Worm (Caenorhabditis elegans) whole organism, L1 larva: ENCODE results near the gene kle-2.

Experiments
- C04F5.9 ChIP-seq: sonication (generic microtip); optimal IDR thresholded peaks from 2 replicates; lab custom pipeline; 2016; ENCODE audit warnings: missing genetic modification characterization, missing compliant biosample characterization
- C16A3.4 ChIP-seq: fragments of 150-350 bp; optimal IDR thresholded peaks from 2 replicates; lab custom pipeline; 2014; ENCODE audit warnings: missing biosample characterization, missing genetic modification characterization
- C34B4.2 ChIP-seq: sonication (generic microtip); optimal IDR thresholded peaks from 2 replicates; lab custom pipeline; 2017; ENCODE audit warnings: mild to moderate bottlenecking, missing genetic modification characterization, missing compliant biosample characterization
- F16B12.6 ChIP-seq: fragments of 150-350 bp; optimal IDR thresholded peaks from 2 replicates; lab custom pipeline; 2014; ENCODE audit warnings: missing biosample characterization, missing genetic modification characterization
- Y116A8C.19 ChIP-seq: sonication (generic microtip); optimal IDR thresholded peaks from 2 replicates; lab custom pipeline; 2016; ENCODE audit warnings: missing compliant biosample characterization, missing genetic modification characterization, borderline replicate concordance
- aha-1 ChIP-seq: fragments of 150-350 bp; optimal IDR thresholded peaks from 2 replicates; lab custom pipeline; 2014; ENCODE audit warnings: missing biosample characterization, missing genetic modification characterization
- blmp-1 ChIP-seq: fragments of 150-350 bp; optimal IDR thresholded peaks from 2 replicates; lab custom pipeline; 2014; ENCODE audit warnings: missing biosample characterization, missing genetic modification characterization
- ceh-63 ChIP-seq: fragments of 200-800 bp; sonication (Bioruptor generic); optimal IDR thresholded peaks from 2 replicates; lab custom pipeline; 2018; ENCODE audit warnings: mild to moderate bottlenecking, missing genetic modification characterization, missing compliant biosample characterization
- ceh-82 ChIP-seq, 3 experiments: fragments of 150-350 bp in 1 of 3; sonication (generic microtip) in 2 of 3; optimal IDR thresholded peaks; 2 replicates each; lab custom pipeline; 2014 to 2017; ENCODE audit warnings: missing biosample characterization in 3 of 3, missing genetic modification characterization in 3 of 3
- ceh-88 ChIP-seq: fragments of 200-800 bp; sonication (Bioruptor generic); IDR thresholded peaks from 2 replicates; pipeline ENCODE4 v1.3.6; 2022; ENCODE audit warnings: missing genetic modification characterization, missing compliant biosample characterization
- ceh-90 ChIP-seq: sonication (generic microtip); optimal IDR thresholded peaks from 2 replicates; lab custom pipeline; 2016; ENCODE audit warnings: missing genetic modification characterization, missing compliant biosample characterization
- dpl-1 ChIP-seq, 3 experiments: fragments of 150-350 bp in 2 of 3; sonication (generic microtip) in 1 of 3; optimal IDR thresholded peaks; 2 replicates each; lab custom pipeline; 2014 to 2017; ENCODE audit warnings: missing biosample characterization in 3 of 3, missing genetic modification characterization in 3 of 3, missing genetic modification reagents in 3 of 3
- dsc-1 ChIP-seq: sonication (generic microtip); optimal IDR thresholded peaks from 2 replicates; lab custom pipeline; 2016; ENCODE audit warnings: mild to moderate bottlenecking, missing genetic modification characterization, missing compliant biosample characterization
- efl-1 ChIP-seq, 4 experiments: fragments of 150-350 bp; optimal IDR thresholded peaks in 3 of 4; peaks in 1 of 4; 1 replicate in 1 of 4; 2 replicates in 3 of 4; lab custom pipeline; 2014; ENCODE audit warnings: missing biosample characterization in 2 of 4, missing genetic modification characterization in 2 of 4, missing genetic modification reagents in 2 of 4
- egl-27 ChIP-seq, 2 experiments: fragments of 150-350 bp in 1 of 2; sonication (generic microtip); optimal IDR thresholded peaks; 3 replicates each; lab custom pipeline; 2017 to 2018; ENCODE audit warnings: missing biosample characterization in 2 of 2, missing genetic modification characterization in 2 of 2, missing genetic modification reagents in 2 of 2
- elt-2 ChIP-seq: sonication (generic microtip); optimal IDR thresholded peaks from 2 replicates; lab custom pipeline; 2016; ENCODE audit warnings: missing genetic modification characterization, mild to moderate bottlenecking, inconsistent platforms, missing compliant biosample characterization, missing genetic modification reagents
- ets-5 ChIP-seq: fragments of 200-800 bp; sonication (Bioruptor generic); IDR thresholded peaks from 2 replicates; pipeline ENCODE4 v1.3.6; 2022; ENCODE audit warnings: missing genetic modification characterization, missing compliant biosample characterization
- hlh-17 ChIP-seq: fragments of 200-800 bp; sonication (Bioruptor generic); optimal IDR thresholded peaks from 2 replicates; lab custom pipeline; 2018; ENCODE audit warnings: missing genetic modification characterization, mild to moderate bottlenecking, missing compliant biosample characterization, moderate library complexity, borderline replicate concordance
- hlh-4 ChIP-seq: sonication (generic microtip); optimal IDR thresholded peaks from 2 replicates; lab custom pipeline; 2016; ENCODE audit warnings: mild to moderate bottlenecking, missing genetic modification characterization, missing compliant biosample characterization
- irx-1 ChIP-seq: sonication (generic microtip); optimal IDR thresholded peaks from 2 replicates; lab custom pipeline; 2016; ENCODE audit warnings: missing genetic modification characterization, missing compliant biosample characterization
- isw-1 ChIP-seq: fragments of 200-800 bp; sonication (Bioruptor generic); IDR thresholded peaks from 2 replicates; pipeline ENCODE4 v1.3.6; 2022; ENCODE audit warnings: missing genetic modification characterization, missing compliant biosample characterization
- lin-13 ChIP-seq: fragments of 150-350 bp; optimal IDR thresholded peaks from 2 replicates; lab custom pipeline; 2014; ENCODE audit warnings: missing biosample characterization, missing genetic modification reagents, missing genetic modification characterization
- lin-35 ChIP-seq, 2 experiments: fragments of 150-350 bp; optimal IDR thresholded peaks; 2 replicates each; lab custom pipeline; 2014; ENCODE audit warnings: missing biosample characterization in 2 of 2, missing genetic modification characterization in 2 of 2, missing genetic modification reagents in 2 of 2
- lin-39 ChIP-seq: fragments of 150-350 bp; optimal IDR thresholded peaks from 2 replicates; lab custom pipeline; 2014; ENCODE audit warnings: missing biosample characterization, missing genetic modification reagents, missing genetic modification characterization
- lir-3 ChIP-seq: sonication (generic microtip); optimal IDR thresholded peaks from 2 replicates; lab custom pipeline; 2016; ENCODE audit warnings: mild to moderate bottlenecking, missing genetic modification characterization, moderate library complexity, missing compliant biosample characterization; ENCODE audit not compliant: poor library complexity
- lsy-2 ChIP-seq, 2 experiments: fragments of 150-350 bp; optimal IDR thresholded peaks; 2 replicates each; lab custom pipeline; 2014; ENCODE audit warnings: missing biosample characterization in 2 of 2, missing genetic modification characterization in 2 of 2
- mab-9 ChIP-seq: fragments of 200-800 bp; sonication (Bioruptor generic); IDR thresholded peaks from 2 replicates; pipeline ENCODE4 v1.3.6; 2022; ENCODE audit warnings: missing genetic modification reagents, missing genetic modification characterization, missing compliant biosample characterization
- mdl-1 ChIP-seq, 2 experiments: fragments of 150-350 bp; optimal IDR thresholded peaks; 2 replicates each; lab custom pipeline; 2014 to 2017; ENCODE audit warnings: missing biosample characterization in 2 of 2, missing genetic modification characterization in 2 of 2, inconsistent platforms in 1 of 2
- mep-1 ChIP-seq: fragments of 150-350 bp; optimal IDR thresholded peaks from 2 replicates; lab custom pipeline; 2014; ENCODE audit warnings: missing biosample characterization, missing genetic modification characterization
- nhr-12 ChIP-seq: sonication (generic microtip); optimal IDR thresholded peaks from 2 replicates; lab custom pipeline; 2017; ENCODE audit warnings: missing biosample characterization, missing genetic modification characterization
- nhr-19 ChIP-seq: fragments of 200-800 bp; sonication (Bioruptor generic); conservative IDR thresholded peaks from 2 replicates; pipeline ENCODE4 v1.3.6; 2022; ENCODE audit warnings: missing genetic modification characterization, missing compliant biosample characterization
- nhr-20 ChIP-seq: sonication (generic microtip); optimal IDR thresholded peaks from 2 replicates; lab custom pipeline; 2016; ENCODE audit warnings: mild to moderate bottlenecking, missing genetic modification characterization, missing compliant biosample characterization
- nhr-28 ChIP-seq: fragments of 150-350 bp; optimal IDR thresholded peaks from 2 replicates; lab custom pipeline; 2014; ENCODE audit warnings: missing biosample characterization, missing genetic modification characterization
- nhr-90 ChIP-seq: sonication (generic microtip); optimal IDR thresholded peaks from 2 replicates; lab custom pipeline; 2016; ENCODE audit warnings: mild to moderate bottlenecking, missing genetic modification characterization, missing compliant biosample characterization; ENCODE audit not compliant: poor library complexity
- pag-3 ChIP-seq: sonication (generic microtip); optimal IDR thresholded peaks from 2 replicates; lab custom pipeline; 2017; ENCODE audit warnings: missing genetic modification characterization, mild to moderate bottlenecking, missing compliant biosample characterization, antibody characterized with exemption, borderline replicate concordance; ENCODE audit not compliant: insufficient read depth
- pax-3 ChIP-seq: fragments of 200-800 bp; sonication (Bioruptor generic); optimal IDR thresholded peaks from 2 replicates; lab custom pipeline; 2018; ENCODE audit warnings: mild to moderate bottlenecking, missing genetic modification characterization, moderate library complexity, missing compliant biosample characterization
- rnt-1 ChIP-seq: sonication (generic microtip); optimal IDR thresholded peaks from 2 replicates; lab custom pipeline; 2016; ENCODE audit warnings: mild to moderate bottlenecking, missing genetic modification characterization, moderate library complexity, missing compliant biosample characterization
- skn-1 ChIP-seq: fragments of 150-350 bp; optimal IDR thresholded peaks from 2 replicates; lab custom pipeline; 2014; ENCODE audit warnings: missing biosample characterization, missing genetic modification characterization
- snpc-4 ChIP-seq: fragments of 150-350 bp; optimal IDR thresholded peaks from 2 replicates; lab custom pipeline; 2014; ENCODE audit warnings: missing biosample characterization, missing genetic modification characterization
- snu-23 ChIP-seq: sonication (generic microtip); optimal IDR thresholded peaks from 2 replicates; lab custom pipeline; 2016; ENCODE audit warnings: missing genetic modification characterization, missing compliant biosample characterization
- swsn-7 ChIP-seq: sonication (generic microtip); optimal IDR thresholded peaks from 2 replicates; lab custom pipeline; 2016; ENCODE audit warnings: missing genetic modification characterization, missing compliant biosample characterization
- tbx-2 ChIP-seq: sonication (generic microtip); optimal IDR thresholded peaks from 2 replicates; lab custom pipeline; 2016; ENCODE audit warnings: missing genetic modification characterization, missing compliant biosample characterization
- unc-86 ChIP-seq: sonication (generic microtip); optimal IDR thresholded peaks from 2 replicates; lab custom pipeline; 2016; ENCODE audit warnings: missing genetic modification characterization, missing compliant biosample characterization
- vab-15 ChIP-seq: sonication (generic microtip); optimal IDR thresholded peaks from 2 replicates; lab custom pipeline; 2017; ENCODE audit warnings: missing genotype, mild to moderate bottlenecking, missing genetic modification characterization, missing compliant biosample characterization
- xbp-1 ChIP-seq: sonication (generic microtip); optimal IDR thresholded peaks from 2 replicates; lab custom pipeline; 2016; ENCODE audit warnings: missing genetic modification characterization, missing compliant biosample characterization
- ztf-11 ChIP-seq, 2 experiments: sonication (generic microtip); optimal IDR thresholded peaks; 2 replicates each; lab custom pipeline; 2016 to 2017; ENCODE audit warnings: missing genetic modification characterization in 2 of 2, missing biosample characterization in 1 of 2, missing compliant biosample characterization in 1 of 2

kle-2 gene

DNA sequence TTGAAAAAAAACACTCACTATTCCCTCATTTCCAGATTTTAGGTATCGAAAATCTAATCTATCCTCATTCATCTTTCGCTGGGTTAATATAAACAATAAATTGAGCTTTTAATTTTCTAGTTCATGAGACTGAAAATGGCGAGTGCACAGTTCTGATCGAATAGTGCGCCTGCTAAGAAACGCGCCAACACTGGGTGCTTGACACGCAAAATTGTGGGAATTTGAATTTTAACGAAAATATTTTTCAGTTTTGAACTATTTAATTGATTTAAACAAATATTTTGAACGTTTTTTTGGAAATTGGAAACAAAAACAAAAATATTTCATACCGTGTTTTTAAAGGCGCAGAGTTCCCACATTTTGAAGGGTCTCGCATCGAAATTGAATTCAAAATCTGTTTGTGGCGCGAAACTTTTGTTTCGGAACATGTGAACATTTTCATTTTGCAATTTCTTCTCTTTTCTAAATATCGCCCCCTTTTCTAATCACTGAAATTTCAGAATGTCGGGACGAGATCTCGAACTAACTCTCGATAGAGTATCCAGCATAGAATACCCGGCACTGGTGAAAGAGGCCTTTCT is 12.9 kb upstream of the kle-2 start, which contains the start of the genes C29E4.13 and npp-15 (continued):
- TF ChIP-seq efl-1 (optimal IDR thresholded peaks at IDR 0.05; lab: Kevin White, UChicago) = peak; percentile 64 to 81
- TF ChIP-seq efl-1 (GFP tag; optimal IDR thresholded peaks at IDR 0.05 in 1 of 2; lab: Kevin White, UChicago) = peak; percentile 83 to 98
- no peak for TF ChIP-seq ceh-90 (tag; lab: Kevin White, UChicago)
- no peak for TF ChIP-seq hlh-4
- no peak for TF ChIP-seq ets-5 (GFP tag; lab: Robert Waterston, UW)
- TF ChIP-seq ceh-63 (GFP tag; lab: Kevin White, UChicago) = no peak
- TF ChIP-seq lin-39 = peak; percentile 29
- TF ChIP-seq mep-1 (tag; lab: Kevin White, UChicago) = peak; percentile 70
- no peak for TF ChIP-seq vab-15
- TF ChIP-seq C04F5.9 (tag; lab: Kevin White, UChicago) = no peak
- no peak for TF ChIP-seq isw-1 (GFP tag; lab: Robert Waterston, UW)
- peak in 1 of 3 experiments; percentile 35 for TF ChIP-seq ceh-82 (tag; optimal IDR thresholded peaks at IDR 0.05; lab: Kevin White, UChicago)
- peak; percentile 39 for TF ChIP-seq xbp-1
- TF ChIP-seq skn-1 (tag; lab: Kevin White, UChicago) = peak; percentile 24
- TF ChIP-seq snu-23 (GFP tag; lab: Kevin White, UChicago) = peak; percentile 63
- TF ChIP-seq nhr-90 (tag; lab: Kevin White, UChicago) = peak; percentile 27
- TF ChIP-seq lin-13 (GFP tag; lab: Kevin White, UChicago) = no peak
- TF ChIP-seq dsc-1 (tag; lab: Kevin White, UChicago) = no peak
- TF ChIP-seq dpl-1 (GFP tag; optimal IDR thresholded peaks at IDR 0.05; lab: Kevin White, UChicago) = peak; percentile 56 to 87 (median 83)
- no peak for TF ChIP-seq pag-3 (tag; lab: Kevin White, UChicago)
- peak; percentile 44 for TF ChIP-seq F16B12.6 (tag; lab: Kevin White, UChicago)
- no peak for TF ChIP-seq C34B4.2 (tag; lab: Kevin White, UChicago)
- no peak for TF ChIP-seq aha-1 (tag; lab: Kevin White, UChicago)
- TF ChIP-seq unc-86 (tag; lab: Kevin White, UChicago) = peak; percentile 15
- no peak for TF ChIP-seq Y116A8C.19
- peak; percentile 34 for TF ChIP-seq swsn-7 (tag; lab: Kevin White, UChicago)
- no peak for TF ChIP-seq ceh-88 (GFP tag; lab: Robert Waterston, UW)
- peak; percentile 64 for TF ChIP-seq rnt-1 (tag; lab: Kevin White, UChicago)

DNA sequence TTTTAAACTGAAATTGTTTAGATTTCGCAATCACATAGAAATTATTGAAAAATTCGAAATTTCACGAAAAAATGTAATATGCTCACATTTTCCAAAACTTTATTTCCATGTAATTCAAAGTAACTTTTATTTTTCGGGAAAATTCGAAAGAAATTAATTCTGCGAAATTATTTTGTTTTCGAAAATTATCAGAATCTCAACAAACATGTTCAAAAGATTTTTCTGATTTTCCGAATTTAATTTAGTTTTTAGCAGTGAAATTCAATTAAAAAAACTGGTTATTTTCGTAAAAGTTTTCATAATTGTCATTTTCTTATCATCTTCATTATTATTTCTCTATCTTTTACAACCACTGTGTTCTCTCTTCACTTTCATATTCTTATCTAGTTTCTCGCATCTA is 8.3 kb upstream of the kle-2 start, which contains the start of gene ran-2:
ran-2 (plus strand) TSS at position 301 of the 400 bp plus-strand sequence.
- TF ChIP-seq hlh-17 (GFP tag; lab: Kevin White, UChicago) = no peak
- TF ChIP-seq lin-35 (GFP tag; optimal IDR thresholded peaks at IDR 0.05; lab: Kevin White, UChicago) = peak in 1 of 2 experiments; percentile 11
- TF ChIP-seq tbx-2 (tag; lab: Kevin White, UChicago) = no peak
- TF ChIP-seq mab-9 (GFP tag; lab: Robert Waterston, UW) = no peak
- TF ChIP-seq, all 84 proteins: peak for 1

- no peak for TF ChIP-seq pax-3 (tag; lab: Kevin White, UChicago)
Observed at ce11 chrIII:7937548-7937947, 4.0 kb upstream of the kle-2 start, which contains the start of gene C29E4.10. TSS of gene C29E4.10 (plus strand) at chrIII:7937848.

ce11 chrIII:7940819-7941218 is 698 bp upstream of the kle-2 start, which contains the start of gene C29E4.12:
TSS of gene C29E4.12 (plus strand) at chrIII:7941151.
- TF ChIP-seq egl-27 (tag; optimal IDR thresholded peaks at IDR 0.05; lab: Kevin White, UChicago) (no peak), irx-1 (tag; lab: Kevin White, UChicago) (peak; percentile 62), lsy-2 (tag; optimal IDR thresholded peaks at IDR 0.05; lab: Kevin White, UChicago) (peak; percentile 84 to 92), lir-3 (tag; lab: Kevin White, UChicago) (peak; percentile 61), nhr-28 (no peak), snpc-4 (peak; percentile 27), nhr-90 (tag; lab: Kevin White, UChicago) (peak; percentile 70), nhr-19 (peak; percentile 79), blmp-1 (tag; lab: Kevin White, UChicago) (peak; percentile 51), pax-3 (tag; lab: Kevin White, UChicago) (peak; percentile 65), C16A3.4 (tag; lab: Kevin White, UChicago) (peak; percentile 82), mdl-1 (tag; optimal IDR thresholded peaks at IDR 0.05; lab: Kevin White, UChicago) (peak in 1 of 2 experiments; percentile 66), nhr-20 (peak; percentile 74), nhr-12 (tag; lab: Kevin White, UChicago) (no peak), elt-2 (tag; lab: Kevin White, UChicago) (peak; percentile 26), ztf-11 (tag; optimal IDR thresholded peaks at IDR 0.05; lab: Kevin White, UChicago) (peak in 1 of 2 experiments; percentile 18), F16B12.6 (tag; lab: Kevin White, UChicago) (peak; percentile 62)
